Fruit fly (Drosophila melanogaster) whole organism, adult: ENCODE data around the gene nompC.

Source experiments
- CG12768 ChIP-seq: fragments of 200-800 bp; sonication (Bioruptor generic); optimal IDR thresholded peaks from 2 replicates; lab custom pipeline; 2017; ENCODE audit warnings: missing biosample characterization, missing genetic modification characterization, mild to moderate bottlenecking, moderate library complexity, missing genetic modification reagents
- CG14711 ChIP-seq: fragments of 200-800 bp; sonication (Bioruptor generic); optimal IDR thresholded peaks from 2 replicates; lab custom pipeline; 2018; ENCODE audit warnings: missing biosample characterization, mild to moderate bottlenecking, missing genetic modification characterization, moderate library complexity
- CG1620 ChIP-seq: fragments of 200-800 bp; sonication (Bioruptor generic); optimal IDR thresholded peaks from 2 replicates; lab custom pipeline; 2016; ENCODE audit warnings: missing biosample characterization, missing genetic modification characterization
- CG7045 ChIP-seq: fragments of 200-800 bp; sonication (Bioruptor generic); optimal IDR thresholded peaks from 2 replicates; lab custom pipeline; 2017; ENCODE audit warnings: missing biosample characterization, mild to moderate bottlenecking, missing genetic modification characterization
- CG7101 ChIP-seq: fragments of 200-800 bp; sonication (Bioruptor generic); optimal IDR thresholded peaks from 2 replicates; lab custom pipeline; 2018; ENCODE audit warnings: missing biosample characterization, mild to moderate bottlenecking, missing genetic modification characterization, moderate library complexity
- Crg-1 ChIP-seq: fragments of 200-800 bp; sonication (Bioruptor generic); optimal IDR thresholded peaks from 2 replicates; lab custom pipeline; 2016; ENCODE audit warnings: missing biosample characterization, missing genetic modification characterization
- Hr96 ChIP-seq: fragments of 200-800 bp; sonication (Bioruptor generic); optimal IDR thresholded peaks from 2 replicates; lab custom pipeline; 2016; ENCODE audit warnings: missing biosample characterization, missing genetic modification characterization
- cic ChIP-seq: fragments of 200-800 bp; sonication (Bioruptor generic); optimal IDR thresholded peaks from 2 replicates; lab custom pipeline; 2017; ENCODE audit warnings: missing biosample characterization, mild to moderate bottlenecking, missing genetic modification characterization, moderate library complexity
- cnc ChIP-seq, 2 experiments: fragments of >200 bp; optimal IDR thresholded peaks; 2 replicates each; lab custom pipeline; 2017
- kay ChIP-seq: fragments of 200-800 bp; sonication (Bioruptor generic); peaks from one replicate; lab custom pipeline; 2016; ENCODE audit warnings: missing biosample characterization, missing genetic modification characterization, borderline replicate concordance
- pad ChIP-seq: fragments of 200-800 bp; sonication (Bioruptor generic); optimal IDR thresholded peaks from 3 replicates; lab custom pipeline; 2017; ENCODE audit warnings: missing biosample characterization, missing genetic modification characterization, mild to moderate bottlenecking, moderate library complexity, missing genetic modification reagents
- tj ChIP-seq: fragments of 200-800 bp; sonication (Bioruptor generic); optimal IDR thresholded peaks from 3 replicates; lab custom pipeline; 2017; ENCODE audit warnings: missing biosample characterization, mild to moderate bottlenecking, missing genetic modification characterization, moderate library complexity
- toe ChIP-seq: fragments of 200-800 bp; sonication (Bioruptor generic); optimal IDR thresholded peaks from 2 replicates; lab custom pipeline; 2016; ENCODE audit warnings: missing biosample characterization, missing genetic modification characterization

- TF ChIP-seq CG7045 (GFP tag; lab: Kevin White, UChicago), result no peak
- TF ChIP-seq Crg-1 (GFP tag; lab: Kevin White, UChicago), result no peak
- no peak for TF ChIP-seq CG12768 (GFP tag; lab: Kevin White, UChicago)
- TF ChIP-seq CG14711 (tag; lab: Kevin White, UChicago), result no peak
- no peak for TF ChIP-seq cic
- TF ChIP-seq CG1620 (GFP tag; lab: Kevin White, UChicago), result no peak
- no peak for TF ChIP-seq tj (GFP tag; lab: Kevin White, UChicago)
- no peak for TF ChIP-seq Hr96 (GFP tag; lab: Kevin White, UChicago)
- TF ChIP-seq pad, result no peak
- TF ChIP-seq kay, result no peak
- no peak for TF ChIP-seq cnc (optimal IDR thresholded peaks at IDR 0.05; lab: Kevin White, UChicago)
- no peak for TF ChIP-seq CG7101 (tag; lab: Kevin White, UChicago)
- TF ChIP-seq toe (GFP tag; lab: Kevin White, UChicago), result no peak
These were observed 7.3 kb upstream of the nompC start for dm6 chr2L:5338721-5339036.
